Fruit fly (Drosophila melanogaster) whole organism, embryonic: ENCODE results near the gene CG43880.

Source experiments
- CG10979 ChIP-seq: fragments of 200-800 bp; sonication (Bioruptor generic); optimal IDR thresholded peaks from 2 replicates; lab custom pipeline; 2018; ENCODE audit warnings: missing biosample characterization, mild to moderate bottlenecking, missing genetic modification characterization, moderate library complexity
- CG12071 ChIP-seq: fragments of 200-800 bp; sonication (Bioruptor generic); optimal IDR thresholded peaks from 3 replicates; lab custom pipeline; 2018; ENCODE audit warnings: missing biosample characterization, mild to moderate bottlenecking, missing genetic modification characterization
- CG13775 ChIP-seq: fragments of 200-800 bp; sonication (Bioruptor generic); optimal IDR thresholded peaks from 3 replicates; lab custom pipeline; 2017; ENCODE audit warnings: missing biosample characterization, mild to moderate bottlenecking, missing genetic modification characterization
- CG15011 ChIP-seq: fragments of 200-800 bp; sonication (Bioruptor generic); optimal IDR thresholded peaks from 3 replicates; lab custom pipeline; 2018; ENCODE audit warnings: missing biosample characterization, mild to moderate bottlenecking, missing genetic modification characterization
- CG15073 ChIP-seq: fragments of 200-800 bp; sonication (Bioruptor generic); optimal IDR thresholded peaks from 2 replicates; lab custom pipeline; 2016; ENCODE audit warnings: missing biosample characterization, missing genetic modification characterization
- CG15269 ChIP-seq: fragments of 200-800 bp; sonication (Bioruptor generic); optimal IDR thresholded peaks from 2 replicates; lab custom pipeline; 2018; ENCODE audit warnings: missing biosample characterization, mild to moderate bottlenecking, missing genetic modification characterization, moderate library complexity
- CG1602 ChIP-seq: fragments of 200-800 bp; sonication (Bioruptor generic); optimal IDR thresholded peaks from 3 replicates; lab custom pipeline; 2016; ENCODE audit warnings: missing biosample characterization, missing genetic modification characterization
- CG1647 ChIP-seq: fragments of 200-800 bp; sonication (Bioruptor generic); optimal IDR thresholded peaks from 3 replicates; lab custom pipeline; 2016; ENCODE audit warnings: missing biosample characterization, missing genetic modification characterization
- CG17385 ChIP-seq: fragments of 200-800 bp; sonication (Bioruptor generic); optimal IDR thresholded peaks from 3 replicates; lab custom pipeline; 2018; ENCODE audit warnings: missing biosample characterization, mild to moderate bottlenecking, missing genetic modification characterization
- CG1792 ChIP-seq: fragments of 200-800 bp; sonication (Bioruptor generic); optimal IDR thresholded peaks from 2 replicates; lab custom pipeline; 2016; ENCODE audit warnings: missing biosample characterization, missing genetic modification characterization
- CG18262 ChIP-seq: fragments of 200-800 bp; optimal IDR thresholded peaks from 3 replicates; lab custom pipeline; 2019; ENCODE audit warnings: missing biosample characterization, mild to moderate bottlenecking, missing genetic modification characterization, moderate library complexity
- CG18619 ChIP-seq: fragments of 200-800 bp; sonication (Bioruptor generic); optimal IDR thresholded peaks from 3 replicates; lab custom pipeline; 2017; ENCODE audit warnings: missing biosample characterization, mild to moderate bottlenecking, missing genetic modification characterization
- CG2116 ChIP-seq: fragments of 200-800 bp; sonication (Bioruptor generic); optimal IDR thresholded peaks from 3 replicates; lab custom pipeline; 2018; ENCODE audit warnings: missing biosample characterization, mild to moderate bottlenecking, missing genetic modification characterization
- CG2129 ChIP-seq: fragments of 200-800 bp; sonication (Bioruptor generic); IDR thresholded peaks from 2 replicates; pipeline ENCODE4 v1.3.6; 2022; ENCODE audit warnings: missing biosample characterization, missing genetic modification characterization; ENCODE audit not compliant: partially characterized antibody
- CG3065 ChIP-seq: fragments of 200-800 bp; sonication (Bioruptor generic); optimal IDR thresholded peaks from 2 replicates; lab custom pipeline; 2016; ENCODE audit warnings: missing biosample characterization, missing genetic modification characterization
- CG3847 ChIP-seq: fragments of 200-800 bp; sonication (Bioruptor generic); IDR thresholded peaks from 2 replicates; pipeline ENCODE4 v1.3.6; 2022; ENCODE audit warnings: missing biosample characterization, missing genetic modification characterization
- CG7786 ChIP-seq: fragments of 200-800 bp; sonication (Bioruptor generic); optimal IDR thresholded peaks from 2 replicates; lab custom pipeline; 2016; ENCODE audit warnings: missing biosample characterization, missing genetic modification characterization
- CG8281 ChIP-seq: fragments of 200-800 bp; sonication (Bioruptor generic); optimal IDR thresholded peaks from 2 replicates; lab custom pipeline; 2018; ENCODE audit warnings: missing biosample characterization, mild to moderate bottlenecking, missing genetic modification characterization, moderate library complexity
- CG9609 ChIP-seq: fragments of 200-800 bp; sonication (Bioruptor generic); optimal IDR thresholded peaks from 3 replicates; lab custom pipeline; 2016; ENCODE audit warnings: missing biosample characterization, missing genetic modification characterization
- CHES-1-like ChIP-seq: fragments of 200-800 bp; sonication (Bioruptor generic); optimal IDR thresholded peaks from 2 replicates; lab custom pipeline; 2016; ENCODE audit warnings: missing biosample characterization, missing genetic modification characterization
- Camta ChIP-seq: fragments of 200-800 bp; sonication (Bioruptor generic); optimal IDR thresholded peaks from 2 replicates; lab custom pipeline; 2016; ENCODE audit warnings: missing biosample characterization, missing genetic modification characterization
- Dbx ChIP-seq: fragments of 200-800 bp; sonication (Bioruptor generic); IDR thresholded peaks from 3 replicates; pipeline ENCODE4 v1.3.6; 2022; ENCODE audit warnings: missing biosample characterization, missing genetic modification characterization
- Deaf1 ChIP-seq: fragments of 200-800 bp; optimal IDR thresholded peaks from 3 replicates; lab custom pipeline; 2019; ENCODE audit warnings: missing biosample characterization, mild to moderate bottlenecking, missing genetic modification characterization, moderate library complexity
- E2f1 ChIP-seq: fragments of 200-800 bp; sonication (Bioruptor generic); IDR thresholded peaks from 2 replicates; pipeline ENCODE4 v1.3.6; 2022; ENCODE audit warnings: missing biosample characterization, missing genetic modification characterization
- Elba2 ChIP-seq: fragments of 200-800 bp; sonication (Bioruptor generic); optimal IDR thresholded peaks from 3 replicates; lab custom pipeline; 2016; ENCODE audit warnings: missing biosample characterization, missing genetic modification characterization
- Gug ChIP-seq: fragments of 200-800 bp; sonication (Bioruptor generic); IDR thresholded peaks from 4 replicates; pipeline ENCODE4 v1.3.6; 2022; ENCODE audit warnings: missing biosample characterization, missing genetic modification characterization
- Hr78 ChIP-seq, 2 experiments: fragments of 200-800 bp in 1 of 2; fragments of >200 bp in 1 of 2; sonication (Bioruptor generic) in 1 of 2; optimal IDR thresholded peaks; 2 replicates each; lab custom pipeline; 2017 to 2019; ENCODE audit warnings: missing biosample characterization in 2 of 2, missing genetic modification characterization in 2 of 2, mild to moderate bottlenecking in 1 of 2, moderate library complexity in 1 of 2
- Hsf ChIP-seq: fragments of 200-800 bp; sonication (Bioruptor generic); optimal IDR thresholded peaks from 3 replicates; lab custom pipeline; 2016; ENCODE audit warnings: missing biosample characterization, missing genetic modification characterization
- Oaz ChIP-seq: fragments of 200-800 bp; sonication (Bioruptor generic); IDR thresholded peaks from 2 replicates; pipeline ENCODE4 v1.3.6; 2022; ENCODE audit warnings: missing biosample characterization, missing genetic modification characterization
- PHDP ChIP-seq: fragments of 200-800 bp; sonication (Bioruptor generic); optimal IDR thresholded peaks from 3 replicates; lab custom pipeline; 2018; ENCODE audit warnings: missing biosample characterization, mild to moderate bottlenecking, missing genetic modification characterization, moderate library complexity
- TFAM ChIP-seq: fragments of 200-800 bp; sonication (Bioruptor generic); optimal IDR thresholded peaks from 2 replicates; lab custom pipeline; 2017; ENCODE audit warnings: missing biosample characterization, missing genetic modification characterization, inconsistent platforms
- Vsx1 ChIP-seq: fragments of 200-800 bp; sonication (Bioruptor generic); optimal IDR thresholded peaks from 2 replicates; lab custom pipeline; 2017; ENCODE audit warnings: missing biosample characterization, mild to moderate bottlenecking, missing genetic modification characterization, missing genetic modification reagents
- al ChIP-seq: fragments of 200-800 bp; sonication (Bioruptor generic); IDR thresholded peaks from 2 replicates; pipeline ENCODE4 v1.3.6; 2022; ENCODE audit warnings: missing biosample characterization, missing genetic modification characterization
- ase ChIP-seq: fragments of 200-800 bp; sonication (Bioruptor generic); IDR thresholded peaks from 3 replicates; pipeline ENCODE4 v1.3.6; 2022; ENCODE audit warnings: missing biosample characterization, missing genetic modification characterization
- bigmax ChIP-seq: fragments of 200-800 bp; sonication (Bioruptor generic); optimal IDR thresholded peaks from 2 replicates; lab custom pipeline; 2018; ENCODE audit warnings: missing biosample characterization, mild to moderate bottlenecking, missing genetic modification characterization
- cato ChIP-seq: fragments of 200-800 bp; sonication (Bioruptor generic); optimal IDR thresholded peaks from 2 replicates; lab custom pipeline; 2016; ENCODE audit warnings: missing biosample characterization, missing genetic modification characterization, borderline replicate concordance
- crol ChIP-seq: fragments of 200-800 bp; sonication (Bioruptor generic); IDR thresholded peaks from 2 replicates; pipeline ENCODE4 v1.3.6; 2022; ENCODE audit warnings: missing biosample characterization, missing genetic modification characterization
- dmrt99B ChIP-seq: fragments of 200-800 bp; sonication (Bioruptor generic); optimal IDR thresholded peaks from 2 replicates; lab custom pipeline; 2018; ENCODE audit warnings: missing biosample characterization, mild to moderate bottlenecking, missing genetic modification characterization, moderate library complexity
- en ChIP-seq: fragments of 200-800 bp; sonication (Bioruptor generic); optimal IDR thresholded peaks from 2 replicates; lab custom pipeline; 2016; ENCODE audit warnings: missing biosample characterization, missing genetic modification characterization
- fd64A ChIP-seq: fragments of 200-800 bp; sonication (Bioruptor generic); optimal IDR thresholded peaks from 3 replicates; lab custom pipeline; 2018; ENCODE audit warnings: missing biosample characterization, mild to moderate bottlenecking, missing genetic modification characterization
- gem ChIP-seq: fragments of 200-800 bp; sonication (Bioruptor generic); optimal IDR thresholded peaks from 2 replicates; lab custom pipeline; 2019; ENCODE audit warnings: missing biosample characterization, mild to moderate bottlenecking, missing genetic modification characterization, moderate library complexity
- ken ChIP-seq: fragments of 200-800 bp; sonication (Bioruptor generic); IDR thresholded peaks from 3 replicates; pipeline ENCODE4 v1.3.6; 2022; ENCODE audit warnings: missing biosample characterization, missing genetic modification characterization
- kni ChIP-seq: fragments of 200-800 bp; sonication (Bioruptor generic); optimal IDR thresholded peaks from 3 replicates; lab custom pipeline; 2017; ENCODE audit warnings: mild to moderate bottlenecking, missing biosample characterization, missing genetic modification reagents, missing genetic modification characterization
- lov ChIP-seq, 2 experiments: fragments of 200-800 bp in 1 of 2; fragments of >200 bp in 1 of 2; sonication (Bioruptor generic) in 1 of 2; IDR thresholded peaks in 1 of 2; optimal IDR thresholded peaks in 1 of 2; 2 replicates in 1 of 2; 3 replicates in 1 of 2; pipeline versions ENCODE4 v1.3.6 to Lab custom; 2017 to 2022; ENCODE audit warnings: missing biosample characterization in 1 of 2, missing genetic modification characterization in 1 of 2
- maf-S ChIP-seq: fragments of 200-800 bp; sonication (Bioruptor generic); optimal IDR thresholded peaks from 2 replicates; lab custom pipeline; 2016; ENCODE audit warnings: missing biosample characterization, missing genetic modification characterization
- mirr ChIP-seq: fragments of 200-800 bp; sonication (Bioruptor generic); optimal IDR thresholded peaks from 3 replicates; lab custom pipeline; 2018; ENCODE audit warnings: missing biosample characterization, mild to moderate bottlenecking, missing genetic modification characterization
- nerfin-1 ChIP-seq: fragments of 200-800 bp; sonication (Bioruptor generic); optimal IDR thresholded peaks from 3 replicates; lab custom pipeline; 2019; ENCODE audit warnings: missing biosample characterization, mild to moderate bottlenecking, missing genetic modification characterization, moderate library complexity
- oc ChIP-seq: fragments of 200-800 bp; sonication (Bioruptor generic); optimal IDR thresholded peaks from 2 replicates; lab custom pipeline; 2018; ENCODE audit warnings: missing biosample characterization, mild to moderate bottlenecking, missing genetic modification characterization, moderate library complexity
- stc ChIP-seq: fragments of 200-800 bp; sonication (Bioruptor generic); IDR thresholded peaks from 2 replicates; pipeline ENCODE4 v1.3.6; 2022; ENCODE audit warnings: missing biosample characterization, missing genetic modification characterization
- stwl ChIP-seq: fragments of 200-800 bp; sonication (Bioruptor generic); optimal IDR thresholded peaks from 3 replicates; lab custom pipeline; 2018; ENCODE audit warnings: missing biosample characterization, mild to moderate bottlenecking, missing genetic modification characterization, moderate library complexity

The CG43880 gene

DNA sequence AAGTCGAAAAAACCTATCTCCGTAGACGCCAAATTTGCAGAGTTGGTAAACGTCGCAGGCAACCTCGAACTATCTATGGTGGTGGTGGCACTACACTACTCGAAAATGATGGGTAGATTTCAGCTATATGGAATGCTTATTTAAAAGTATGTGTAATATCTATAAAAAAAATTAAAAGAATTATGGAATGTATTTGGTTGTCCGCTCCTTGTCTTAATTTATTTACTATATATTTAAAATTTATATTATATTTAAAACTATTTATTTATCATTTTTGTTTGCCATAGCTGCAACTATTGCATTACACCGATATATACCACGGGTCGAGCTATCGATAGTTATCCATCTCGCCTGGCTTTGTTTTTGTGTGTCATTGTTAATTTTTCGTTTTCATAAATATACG lies 30.0 kb upstream of the CG43880 start, which contains the start of the genes HP4 and CG8209 (continued):
- TF ChIP-seq lov (optimal IDR thresholded peaks at IDR 0.05; lab: Kevin White, UChicago) (no peak), lov (GFP tag; IDR thresholded peaks at IDR 0.05; lab: Robert Waterston, UW) (0 out of 3 replicates have a peak, but pooled peaks have one; percentile 63), fd64A (GFP tag; lab: Kevin White, UChicago) (no peak), TFAM (GFP tag; lab: Kevin White, UChicago) (no peak), oc (tag; lab: Kevin White, UChicago) (peak; percentile 80), CG1792 (peak; percentile 23), Hr78 (GFP tag; optimal IDR thresholded peaks at IDR 0.05; lab: Kevin White, UChicago) (peak in 1 of 2 experiments; percentile 56), CG2129 (peak; percentile 96), dmrt99B (tag; lab: Kevin White, UChicago) (peak; percentile 80), CG15073 (GFP tag; lab: Kevin White, UChicago) (no peak), Vsx1 (GFP tag; lab: Kevin White, UChicago) (peak; percentile 64), Camta (GFP tag; lab: Kevin White, UChicago) (no peak), CG9609 (GFP tag; lab: Kevin White, UChicago) (peak; percentile 41), PHDP (tag; lab: Kevin White, UChicago) (peak; percentile 88), en (no peak), kni (GFP tag; lab: Kevin White, UChicago) (no peak), gem (tag; lab: Kevin White, UChicago) (peak; percentile 93), CG13775 (GFP tag; lab: Kevin White, UChicago) (peak; percentile 88), Elba2 (GFP tag; lab: Kevin White, UChicago) (no peak), E2f1 (peak; percentile 89), CG8281 (tag; lab: Kevin White, UChicago) (peak; percentile 55), stwl (tag; lab: Kevin White, UChicago) (peak; percentile 77), al (GFP tag; lab: Robert Waterston, UW) (peak; percentile 82), CG18619 (GFP tag; lab: Kevin White, UChicago) (peak; percentile 58), crol (no peak), Gug (GFP tag; lab: Robert Waterston, UW) (peak; percentile 85; the same call in 3 of the 4 replicates), CG15011 (peak; percentile 47), stc (peak; percentile 87), maf-S (GFP tag; lab: Kevin White, UChicago) (no peak), mirr (GFP tag; lab: Kevin White, UChicago) (no peak), CHES-1-like (GFP tag; lab: Kevin White, UChicago) (no peak), CG3847 (peak; percentile 86), ase (GFP tag; lab: Robert Waterston, UW) (peak; percentile 75; the same call in 2 of the 3 replicates), nerfin-1 (peak; percentile 61), bigmax (no peak), CG3065 (GFP tag; lab: Kevin White, UChicago) (peak; percentile 49), CG18262 (peak; percentile 84), CG17385 (GFP tag; lab: Kevin White, UChicago) (peak; percentile 78), CG12071 (GFP tag; lab: Kevin White, UChicago) (no peak), Hsf (GFP tag; lab: Kevin White, UChicago) (peak; percentile 71), Dbx (peak; percentile 91), CG7786 (peak; percentile 47), CG1647 (GFP tag; lab: Kevin White, UChicago) (peak; percentile 41), CG2116 (GFP tag; lab: Kevin White, UChicago) (peak; percentile 78), CG15269 (tag; lab: Kevin White, UChicago) (peak; percentile 85), CG10979 (tag; lab: Kevin White, UChicago) (peak; percentile 80), cato (GFP tag; lab: Kevin White, UChicago) (peak; percentile 60), Oaz (GFP tag; lab: Robert Waterston, UW) (peak; percentile 34; the same call in 1 of the 2 replicates), ken (GFP tag; lab: Robert Waterston, UW) (peak; percentile 75), CG1602 (GFP tag; lab: Kevin White, UChicago) (peak; percentile 87), Deaf1 (tag; lab: Kevin White, UChicago) (peak; percentile 59)
